Worm (Caenorhabditis elegans): ENCODE data around the gene clec-252.

DNA sequence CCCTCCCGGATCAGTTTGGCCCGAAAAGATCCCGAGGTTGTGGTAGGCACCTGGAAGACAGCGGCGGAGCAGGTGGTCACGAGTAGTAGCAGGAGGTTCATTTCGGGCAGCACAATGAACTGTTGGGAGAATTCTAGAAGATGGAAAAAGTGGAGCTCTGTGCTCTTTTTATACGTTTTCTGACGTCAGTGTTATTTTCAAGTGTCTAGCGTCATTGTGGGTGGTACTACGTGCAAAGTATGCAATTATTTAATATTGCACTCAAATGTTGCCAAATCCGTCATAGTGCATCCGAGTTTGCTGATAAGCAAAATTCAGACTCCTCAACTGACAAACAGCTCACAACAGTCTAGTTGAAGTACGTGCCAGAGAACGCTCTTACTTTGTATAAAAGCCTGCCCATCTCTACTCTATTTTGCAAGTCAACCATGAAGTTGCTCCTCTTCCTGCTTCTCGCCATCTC lies 17.0 kb downstream of the clec-252 start, which contains the start of the genes asp-18 and scl-19:
- TF ChIP-seq W03F9.2 (tag; optimal IDR thresholded peaks at IDR 0.05) (no peak), dao-5 (tag; optimal IDR thresholded peaks at IDR 0.05) (no peak)

Measured in whole organism, L4/young adult.